Fruit fly (Drosophila melanogaster): Measurements from ENCODE around the gene Obp83a.

- TF ChIP-seq CG30431 (GFP tag; optimal IDR thresholded peaks at IDR 0.05) (no peak), zen (tag; optimal IDR thresholded peaks at IDR 0.05) (no peak), ranshi (GFP tag; IDR thresholded peaks at IDR 0.05) (no peak), pan (optimal IDR thresholded peaks at IDR 0.05) (no peak), pan (GFP tag; optimal IDR thresholded peaks at IDR 0.05 in 1 of 2, IDR thresholded peaks at IDR 0.05 in 1 of 2) (no peak), Rx (GFP tag; IDR thresholded peaks at IDR 0.05) (no peak)
Measured at dm6 chr3R:5937715-5938114, 37.3 kb downstream of the Obp83a start.

Data from whole organism, embryonic.